Worm (Caenorhabditis elegans): ENCODE measurements around the gene R05C11.2.

ce11 chrIV:2080340-2080739 lies 21.4 kb upstream of the R05C11.2 start:
- TF ChIP-seq nhr-10 (tag; optimal IDR thresholded peaks at IDR 0.05) (no peak), mdl-1 (tag; optimal IDR thresholded peaks at IDR 0.05) (no peak), ama-1 (optimal IDR thresholded peaks at IDR 0.05) (no peak), peb-1 (tag; optimal IDR thresholded peaks at IDR 0.05) (no peak), unc-39 (tag; optimal IDR thresholded peaks at IDR 0.05) (no peak), ZK546.5 (tag; optimal IDR thresholded peaks at IDR 0.05) (no peak), snpc-4 (tag; optimal IDR thresholded peaks at IDR 0.05) (no peak), dmd-4 (tag; optimal IDR thresholded peaks at IDR 0.05) (no peak), crh-2 (tag; optimal IDR thresholded peaks at IDR 0.05) (no peak)

Measured in whole organism, L2 larva.